Fruit fly (Drosophila melanogaster) whole organism, prepupa: ENCODE results near the gene CG3558.

ENCODE experiments used
- CG10631 ChIP-seq: fragments of 200-800 bp; sonication (Bioruptor generic); optimal IDR thresholded peaks from 2 replicates; lab custom pipeline; 2016; ENCODE audit warnings: missing biosample characterization, missing genetic modification characterization
- CG10669 ChIP-seq: fragments of 200-800 bp; sonication (Bioruptor generic); optimal IDR thresholded peaks from 3 replicates; lab custom pipeline; 2018; ENCODE audit warnings: missing biosample characterization, mild to moderate bottlenecking, missing genetic modification characterization, moderate library complexity
- CG11294 ChIP-seq: fragments of 200-800 bp; sonication (Bioruptor generic); IDR thresholded peaks from 2 replicates; pipeline ENCODE4 v1.3.6; 2022; ENCODE audit warnings: missing biosample characterization, missing genetic modification characterization
- CG11762 ChIP-seq: fragments of 200-800 bp; sonication (Bioruptor generic); optimal IDR thresholded peaks from 3 replicates; lab custom pipeline; 2016; ENCODE audit warnings: missing biosample characterization, missing genetic modification characterization; ENCODE audit not compliant: insufficient read depth
- CG11902 ChIP-seq: fragments of 200-800 bp; sonication (Bioruptor generic); optimal IDR thresholded peaks from 3 replicates; lab custom pipeline; 2016; ENCODE audit warnings: missing biosample characterization, missing genetic modification characterization
- CG15336 ChIP-seq: fragments of 200-800 bp; sonication (Bioruptor generic); IDR thresholded peaks from 2 replicates; pipeline ENCODE4 v1.3.6; 2022; ENCODE audit warnings: missing biosample characterization, missing genetic modification characterization
- CG1621 ChIP-seq: fragments of 200-800 bp; sonication (Bioruptor generic); optimal IDR thresholded peaks from 3 replicates; lab custom pipeline; 2018; ENCODE audit warnings: missing biosample characterization, mild to moderate bottlenecking, missing genetic modification characterization
- CG16779 ChIP-seq: fragments of 200-800 bp; sonication (Bioruptor generic); optimal IDR thresholded peaks from 3 replicates; lab custom pipeline; 2017; ENCODE audit warnings: missing biosample characterization, mild to moderate bottlenecking, missing genetic modification characterization
- CG3032 ChIP-seq: fragments of 200-800 bp; optimal IDR thresholded peaks from 2 replicates; lab custom pipeline; 2019; ENCODE audit warnings: missing biosample characterization, mild to moderate bottlenecking, missing genetic modification characterization, moderate library complexity
- CG31627 ChIP-seq: fragments of 200-800 bp; sonication (Bioruptor generic); optimal IDR thresholded peaks from 3 replicates; lab custom pipeline; 2016; ENCODE audit warnings: missing biosample characterization, missing genetic modification characterization
- CG32006 ChIP-seq: fragments of 200-800 bp; sonication (Bioruptor generic); optimal IDR thresholded peaks from 3 replicates; lab custom pipeline; 2017; ENCODE audit warnings: missing biosample characterization, mild to moderate bottlenecking, missing genetic modification characterization
- CG34406 ChIP-seq: fragments of 200-800 bp; sonication (Bioruptor generic); optimal IDR thresholded peaks from 3 replicates; lab custom pipeline; 2016; ENCODE audit warnings: missing biosample characterization, missing genetic modification characterization
- CG3919 ChIP-seq: fragments of 200-800 bp; sonication (Bioruptor generic); optimal IDR thresholded peaks from 3 replicates; lab custom pipeline; 2016; ENCODE audit warnings: missing biosample characterization, missing genetic modification characterization
- CG4318 ChIP-seq: fragments of 200-800 bp; sonication (Bioruptor generic); optimal IDR thresholded peaks from 3 replicates; lab custom pipeline; 2017; ENCODE audit warnings: missing biosample characterization, mild to moderate bottlenecking, missing genetic modification characterization
- CG6163 ChIP-seq: fragments of 200-800 bp; sonication (Bioruptor generic); IDR thresholded peaks from 3 replicates; pipeline ENCODE4 v1.3.6; 2022; ENCODE audit warnings: missing biosample characterization, missing genetic modification characterization
- CG6792 ChIP-seq: fragments of 200-800 bp; sonication (Bioruptor generic); optimal IDR thresholded peaks from 3 replicates; lab custom pipeline; 2016; ENCODE audit warnings: missing biosample characterization, missing genetic modification characterization
- CG6808 ChIP-seq: fragments of 200-800 bp; sonication (Bioruptor generic); optimal IDR thresholded peaks from 3 replicates; lab custom pipeline; 2017; ENCODE audit warnings: missing biosample characterization, missing genetic modification characterization, mild to moderate bottlenecking, moderate library complexity, missing genetic modification reagents
- CG7368 ChIP-seq: fragments of 200-800 bp; sonication (Bioruptor generic); optimal IDR thresholded peaks from 3 replicates; lab custom pipeline; 2016; ENCODE audit warnings: missing biosample characterization, missing genetic modification characterization
- CG8119 ChIP-seq: fragments of 200-800 bp; sonication (Bioruptor generic); IDR thresholded peaks from 3 replicates; pipeline ENCODE4 v1.3.6; 2022; ENCODE audit warnings: missing biosample characterization, missing genetic modification characterization
- CG8319 ChIP-seq: fragments of 200-800 bp; sonication (Bioruptor generic); optimal IDR thresholded peaks from 3 replicates; lab custom pipeline; 2016; ENCODE audit warnings: missing biosample characterization, missing genetic modification characterization
- CG8632 ChIP-seq: fragments of 200-800 bp; sonication (Bioruptor generic); optimal IDR thresholded peaks from 3 replicates; lab custom pipeline; 2016; ENCODE audit warnings: missing biosample characterization, missing genetic modification characterization
- CG9139 ChIP-seq: fragments of 200-800 bp; sonication (Bioruptor generic); optimal IDR thresholded peaks from 3 replicates; lab custom pipeline; 2017; ENCODE audit warnings: missing biosample characterization, mild to moderate bottlenecking, missing genetic modification characterization
- Ets21C ChIP-seq: fragments of 200-800 bp; sonication (Bioruptor generic); optimal IDR thresholded peaks from 3 replicates; lab custom pipeline; 2016; ENCODE audit warnings: missing biosample characterization, missing genetic modification characterization
- Ets96B ChIP-seq: fragments of 200-800 bp; optimal IDR thresholded peaks from 2 replicates; lab custom pipeline; 2019; ENCODE audit warnings: missing biosample characterization, mild to moderate bottlenecking, missing genetic modification characterization, moderate library complexity
- Gug ChIP-seq: fragments of 200-800 bp; sonication (Bioruptor generic); IDR thresholded peaks from 2 replicates; pipeline ENCODE4 v1.3.6; 2022; ENCODE audit warnings: missing biosample characterization, missing genetic modification characterization
- Hr38 ChIP-seq: sonication (Bioruptor generic); optimal IDR thresholded peaks from 2 replicates; lab custom pipeline; 2016; ENCODE audit warnings: missing biosample characterization, missing genetic modification characterization
- Hr39 ChIP-seq: fragments of 200-800 bp; sonication (Bioruptor generic); optimal IDR thresholded peaks from 2 replicates; lab custom pipeline; 2016; ENCODE audit warnings: missing biosample characterization, missing genetic modification characterization
- Hr4 ChIP-seq: fragments of 200-800 bp; sonication (Bioruptor generic); optimal IDR thresholded peaks from 3 replicates; lab custom pipeline; 2016; ENCODE audit warnings: missing biosample characterization, missing genetic modification characterization
- Lpt ChIP-seq: fragments of 200-800 bp; sonication (Bioruptor generic); optimal IDR thresholded peaks from 3 replicates; lab custom pipeline; 2016; ENCODE audit warnings: missing biosample characterization, missing genetic modification characterization
- OdsH ChIP-seq: fragments of 200-800 bp; sonication (Bioruptor generic); optimal IDR thresholded peaks from 3 replicates; lab custom pipeline; 2016; ENCODE audit warnings: missing biosample characterization, missing genetic modification characterization
- Smox ChIP-seq: fragments of 200-800 bp; sonication (Bioruptor generic); optimal IDR thresholded peaks from 3 replicates; lab custom pipeline; 2016; ENCODE audit warnings: missing biosample characterization, missing genetic modification characterization
- Sox102F ChIP-seq: fragments of 200-800 bp; sonication (Bioruptor generic); optimal IDR thresholded peaks from 2 replicates; lab custom pipeline; 2016; ENCODE audit warnings: missing biosample characterization, mild to moderate bottlenecking, missing genetic modification characterization
- Sox14 ChIP-seq: fragments of 200-800 bp; sonication (Bioruptor generic); optimal IDR thresholded peaks from 3 replicates; lab custom pipeline; 2016; ENCODE audit warnings: missing biosample characterization, missing genetic modification characterization
- Sox15 ChIP-seq: fragments of 200-800 bp; sonication (Bioruptor generic); optimal IDR thresholded peaks from 3 replicates; lab custom pipeline; 2016; ENCODE audit warnings: missing biosample characterization, missing genetic modification characterization
- cyc ChIP-seq: fragments of 200-800 bp; sonication (Bioruptor generic); optimal IDR thresholded peaks from 3 replicates; lab custom pipeline; 2016; ENCODE audit warnings: missing biosample characterization, missing genetic modification characterization
- dsx ChIP-seq: fragments of 200-800 bp; optimal IDR thresholded peaks from 3 replicates; lab custom pipeline; 2019; ENCODE audit warnings: missing biosample characterization, mild to moderate bottlenecking, missing genetic modification characterization, moderate library complexity; ENCODE audit not compliant: poor library complexity, severe bottlenecking
- eg ChIP-seq: fragments of 200-800 bp; sonication (Bioruptor generic); IDR thresholded peaks from 3 replicates; pipeline ENCODE4 v1.3.6; 2022; ENCODE audit warnings: missing biosample characterization, missing genetic modification characterization
- esn ChIP-seq: fragments of 200-800 bp; sonication (Bioruptor generic); optimal IDR thresholded peaks from 2 replicates; lab custom pipeline; 2016; ENCODE audit warnings: missing biosample characterization, mild to moderate bottlenecking, missing genetic modification characterization, moderate library complexity
- fd59A ChIP-seq: fragments of 200-800 bp; sonication (Bioruptor generic); optimal IDR thresholded peaks from 2 replicates; lab custom pipeline; 2017; ENCODE audit warnings: missing biosample characterization, mild to moderate bottlenecking, missing genetic modification characterization, missing genetic modification reagents
- fd85E ChIP-seq: fragments of 200-800 bp; sonication (Bioruptor generic); optimal IDR thresholded peaks from 3 replicates; lab custom pipeline; 2016; ENCODE audit warnings: missing biosample characterization, missing genetic modification characterization
- fkh ChIP-seq: fragments of 200-800 bp; sonication (Bioruptor generic); optimal IDR thresholded peaks from 3 replicates; lab custom pipeline; 2017; ENCODE audit warnings: missing biosample characterization, mild to moderate bottlenecking, missing genetic modification characterization, moderate library complexity
- lz ChIP-seq: fragments of 200-800 bp; sonication (Bioruptor generic); optimal IDR thresholded peaks from 3 replicates; lab custom pipeline; 2016; ENCODE audit warnings: missing biosample characterization, missing genetic modification characterization
- net ChIP-seq: fragments of 200-800 bp; sonication (Bioruptor generic); optimal IDR thresholded peaks from 3 replicates; lab custom pipeline; 2016; ENCODE audit warnings: missing biosample characterization, missing genetic modification characterization
- salr ChIP-seq, 2 experiments: fragments of 200-800 bp; sonication (Bioruptor generic); optimal IDR thresholded peaks; 3 replicates each; lab custom pipeline; 2016 to 2018; ENCODE audit warnings: missing biosample characterization in 2 of 2, missing genetic modification characterization in 2 of 2, mild to moderate bottlenecking in 1 of 2
- spab ChIP-seq: fragments of 200-800 bp; sonication (Bioruptor generic); optimal IDR thresholded peaks from 2 replicates; lab custom pipeline; 2017; ENCODE audit warnings: missing biosample characterization, mild to moderate bottlenecking, missing genetic modification characterization, missing genetic modification reagents
- ss ChIP-seq, 2 experiments: fragments of 200-800 bp; sonication (Bioruptor generic); optimal IDR thresholded peaks; 2 replicates in 1 of 2; 3 replicates in 1 of 2; lab custom pipeline; 2017 to 2018; ENCODE audit warnings: mild to moderate bottlenecking in 2 of 2, missing biosample characterization in 2 of 2, missing genetic modification characterization in 2 of 2, moderate library complexity in 1 of 2
- svp ChIP-seq: fragments of 200-800 bp; sonication (Bioruptor generic); peaks from one replicate; lab custom pipeline; 2016; ENCODE audit warnings: missing biosample characterization, missing genetic modification characterization
- topi ChIP-seq: fragments of 200-800 bp; sonication (Bioruptor generic); optimal IDR thresholded peaks from 3 replicates; lab custom pipeline; 2016; ENCODE audit warnings: missing biosample characterization, missing genetic modification characterization
- vri ChIP-seq: fragments of 200-800 bp; sonication (Bioruptor generic); optimal IDR thresholded peaks from 3 replicates; lab custom pipeline; 2016; ENCODE audit warnings: missing biosample characterization, mild to moderate bottlenecking, missing genetic modification characterization

CG3558 gene

dm6 chr2L:3037153-3037579 is 44.5 kb downstream of the CG3558 start, which contains the start of the genes CG17260 and SerRS (continued):
- TF ChIP-seq ss (GFP tag; optimal IDR thresholded peaks at IDR 0.05; lab: Kevin White, UChicago) = no peak
- peak; percentile 87 for TF ChIP-seq CG8632 (GFP tag; lab: Kevin White, UChicago)
- peak; percentile 91 for TF ChIP-seq CG34406
- TF ChIP-seq CG4318 (GFP tag; lab: Kevin White, UChicago) = no peak
- peak; percentile 79 for TF ChIP-seq net
- peak; percentile 96 for TF ChIP-seq OdsH (GFP tag; lab: Kevin White, UChicago)
- TF ChIP-seq salr (GFP tag; optimal IDR thresholded peaks at IDR 0.05; lab: Kevin White, UChicago) = peak in 1 of 2 experiments; percentile 70
- TF ChIP-seq Hr4 (GFP tag; lab: Kevin White, UChicago) = peak; percentile 96
- no peak for TF ChIP-seq fd85E (GFP tag; lab: Kevin White, UChicago)
- TF ChIP-seq Sox14 (GFP tag; lab: Kevin White, UChicago) = peak; percentile 95
- no peak for TF ChIP-seq Sox102F
- TF ChIP-seq Hr38 (GFP tag; lab: Kevin White, UChicago) = peak; percentile 73
- TF ChIP-seq CG8119 = peak; percentile 85
- peak; percentile 91 for TF ChIP-seq Gug (GFP tag; lab: Robert Waterston, UW)
- no peak for TF ChIP-seq CG7368 (GFP tag; lab: Kevin White, UChicago)
- TF ChIP-seq fd59A (GFP tag; lab: Kevin White, UChicago) = peak; percentile 70

- TF ChIP-seq CG1621 (tag; lab: Kevin White, UChicago) (peak; percentile 3), vri (GFP tag; lab: Kevin White, UChicago) (peak; percentile 93), dsx (GFP tag; lab: Kevin White, UChicago) (no peak), CG31627 (GFP tag; lab: Kevin White, UChicago) (peak; percentile 74), Sox14 (GFP tag; lab: Kevin White, UChicago) (peak; percentile 72), Lpt (GFP tag; lab: Kevin White, UChicago) (no peak), CG6808 (GFP tag; lab: Kevin White, UChicago) (no peak), topi (GFP tag; lab: Kevin White, UChicago) (peak; percentile 72), CG15336 (GFP tag; lab: Robert Waterston, UW) (0 out of 2 replicates have a peak, but pooled peaks have one; percentile 33), CG8319 (GFP tag; lab: Kevin White, UChicago) (peak; percentile 42), Sox15 (peak; percentile 37), CG10669 (GFP tag; lab: Kevin White, UChicago) (peak; percentile 47), CG34406 (peak; percentile 48), fd59A (GFP tag; lab: Kevin White, UChicago) (peak; percentile 41), eg (GFP tag; lab: Robert Waterston, UW) (peak; percentile 41; the same call in 1 of the 3 replicates), CG3919 (peak; percentile 73), Hr39 (GFP tag; lab: Kevin White, UChicago) (peak; percentile 76), CG8632 (GFP tag; lab: Kevin White, UChicago) (peak; percentile 9), CG6163 (GFP tag; lab: Robert Waterston, UW) (peak; percentile 36; the same call in 2 of the 3 replicates), CG6792 (GFP tag; lab: Kevin White, UChicago) (peak; percentile 57), Ets96B (tag; lab: Kevin White, UChicago) (no peak), CG7368 (GFP tag; lab: Kevin White, UChicago) (peak; percentile 41), CG11762 (GFP tag; lab: Kevin White, UChicago) (peak; percentile 57), fkh (GFP tag; lab: Kevin White, UChicago) (peak; percentile 96), CG16779 (tag; lab: Kevin White, UChicago) (no peak), CG3032 (tag; lab: Kevin White, UChicago) (peak; percentile 61), svp (GFP tag; lab: Kevin White, UChicago) (peak; percentile 68), CG11294 (no peak), Ets21C (peak; percentile 72), fd85E (GFP tag; lab: Kevin White, UChicago) (no peak), spab (GFP tag; lab: Kevin White, UChicago) (no peak), Sox102F (peak; percentile 73), cyc (GFP tag; lab: Kevin White, UChicago) (peak; percentile 72), lz (GFP tag; lab: Kevin White, UChicago) (peak; percentile 73), CG9139 (GFP tag; lab: Kevin White, UChicago) (no peak), esn (GFP tag; lab: Kevin White, UChicago) (peak; percentile 83), CG4318 (GFP tag; lab: Kevin White, UChicago) (no peak), CG32006 (GFP tag; lab: Kevin White, UChicago) (no peak), Smox (peak; percentile 69), CG11902 (peak; percentile 19), CG10631 (peak; percentile 78)
These were observed 47.1 kb downstream of the CG3558 start, which contains the start of the genes cnir and CG17221 for dm6 chr2L:3039774-3040173. cnir (minus strand) TSS chr2L:3039812. CG17221 (plus strand) TSS chr2L:3039976.
